Worm (Caenorhabditis elegans) whole organism, early embryonic: ENCODE results near the gene Y64G10A.1.

ENCODE experiments used
- B0310.2 ChIP-seq: sonication (generic microtip); optimal IDR thresholded peaks from 2 replicates; lab custom pipeline; 2016; ENCODE audit warnings: mild to moderate bottlenecking, missing genetic modification characterization, missing compliant biosample characterization
- F13C5.2 ChIP-seq: sonication (generic microtip); optimal IDR thresholded peaks from 2 replicates; lab custom pipeline; 2017; ENCODE audit warnings: mild to moderate bottlenecking, missing genetic modification characterization, inconsistent platforms, missing compliant biosample characterization
- aly-1 ChIP-seq: sonication (generic microtip); optimal IDR thresholded peaks from 2 replicates; lab custom pipeline; 2016; ENCODE audit warnings: missing genetic modification characterization, missing compliant biosample characterization
- ama-1 ChIP-seq: fragments of 150-350 bp; optimal IDR thresholded peaks from 2 replicates; lab custom pipeline; 2014
- ceh-13 ChIP-seq: fragments of 200-800 bp; sonication (Bioruptor generic); optimal IDR thresholded peaks from 2 replicates; lab custom pipeline; 2018; ENCODE audit warnings: mild to moderate bottlenecking, missing genetic modification characterization, missing compliant biosample characterization
- ceh-36 ChIP-seq: sonication (generic microtip); optimal IDR thresholded peaks from 2 replicates; lab custom pipeline; 2016; ENCODE audit warnings: missing genetic modification characterization, inconsistent platforms, missing compliant biosample characterization
- ets-7 ChIP-seq: sonication (generic microtip); optimal IDR thresholded peaks from 2 replicates; lab custom pipeline; 2016; ENCODE audit warnings: missing genotype, missing genetic modification characterization, missing compliant biosample characterization
- flt-1 ChIP-seq: fragments of 200-800 bp; sonication (Bioruptor generic); IDR thresholded peaks from 2 replicates; pipeline ENCODE4 v1.3.6; 2022; ENCODE audit warnings: missing genetic modification characterization, missing compliant biosample characterization
- hmbx-1 ChIP-seq: sonication (generic microtip); optimal IDR thresholded peaks from 2 replicates; lab custom pipeline; 2016; ENCODE audit warnings: mild to moderate bottlenecking, missing genetic modification characterization, missing compliant biosample characterization
- hmg-4 ChIP-seq: fragments of 200-800 bp; sonication (Bioruptor generic); optimal IDR thresholded peaks from 2 replicates; lab custom pipeline; 2018; ENCODE audit warnings: mild to moderate bottlenecking, missing genetic modification characterization, missing compliant biosample characterization
- hnd-1 ChIP-seq: sonication (generic microtip); optimal IDR thresholded peaks from 2 replicates; lab custom pipeline; 2016; ENCODE audit warnings: missing genetic modification characterization, missing compliant biosample characterization
- pes-1 ChIP-seq: fragments of 200-800 bp; sonication (Bioruptor generic); IDR thresholded peaks from 2 replicates; pipeline ENCODE4 v1.3.6; 2022; ENCODE audit warnings: missing genetic modification reagents, missing genetic modification characterization, missing compliant biosample characterization
- scrt-1 ChIP-seq: fragments of 200-800 bp; sonication (Bioruptor generic); IDR thresholded peaks from 2 replicates; pipeline ENCODE4 v1.3.6; 2022; ENCODE audit warnings: missing genetic modification characterization, missing compliant biosample characterization
- sea-1 ChIP-seq: fragments of 200-800 bp; sonication (Bioruptor generic); conservative IDR thresholded peaks from 2 replicates; pipeline ENCODE4 v1.3.6; 2022; ENCODE audit warnings: missing genetic modification characterization, missing compliant biosample characterization
- tbx-11 ChIP-seq: fragments of 200-800 bp; sonication (Bioruptor generic); IDR thresholded peaks from 2 replicates; pipeline ENCODE4 v1.3.6; 2022; ENCODE audit warnings: missing genetic modification characterization, missing compliant biosample characterization
- tbx-37 ChIP-seq: fragments of 200-800 bp; sonication (Bioruptor generic); conservative IDR thresholded peaks from 2 replicates; pipeline ENCODE4 v1.3.6; 2022; ENCODE audit warnings: missing genetic modification reagents, missing genetic modification characterization, missing compliant biosample characterization
- tra-4 ChIP-seq: sonication (generic microtip); optimal IDR thresholded peaks from 2 replicates; lab custom pipeline; 2017; ENCODE audit warnings: missing genetic modification characterization, missing compliant biosample characterization

Y64G10A.1 gene

ce11 chrIV:14203162-14203561, 35.7 kb downstream of the Y64G10A.1 start, which contains the start of gene F02H6.3:
Gene F02H6.3, plus strand, starts transcription at chrIV:14203427.
- no peak for TF ChIP-seq hmg-4 (GFP tag; lab: Kevin White, UChicago)
- no peak for TF ChIP-seq hmbx-1 (tag; lab: Kevin White, UChicago)
- no peak for TF ChIP-seq ama-1 (lab: Kevin White, UChicago)
- no peak for TF ChIP-seq sea-1 (GFP tag; lab: Robert Waterston, UW)
- TF ChIP-seq aly-1 (tag; lab: Kevin White, UChicago): no peak
- TF ChIP-seq hnd-1 (tag; lab: Kevin White, UChicago): no peak
- TF ChIP-seq ceh-36: no peak
- TF ChIP-seq scrt-1: no peak
- no peak for TF ChIP-seq pes-1
- TF ChIP-seq B0310.2 (tag; lab: Kevin White, UChicago): no peak

- no peak for TF ChIP-seq tbx-11 (GFP tag; lab: Robert Waterston, UW)
- TF ChIP-seq sea-1 (GFP tag; lab: Robert Waterston, UW): no peak
- TF ChIP-seq F13C5.2 (tag; lab: Kevin White, UChicago): no peak
- TF ChIP-seq hmbx-1 (tag; lab: Kevin White, UChicago): no peak
- TF ChIP-seq scrt-1: no peak
- no peak for TF ChIP-seq ceh-13
- TF ChIP-seq ets-7 (tag; lab: Kevin White, UChicago): no peak
- no peak for TF ChIP-seq ama-1 (lab: Kevin White, UChicago)
- TF ChIP-seq hmg-4 (GFP tag; lab: Kevin White, UChicago): no peak
- no peak for TF ChIP-seq tbx-37
- TF ChIP-seq pes-1: no peak
- no peak for TF ChIP-seq tra-4 (tag; lab: Kevin White, UChicago)
Measured at ce11 chrIV:14196176-14196575, 42.7 kb downstream of the Y64G10A.1 start, which contains the start of gene F02H6.2. Gene F02H6.2, plus strand, starts transcription at chrIV:14196476.

ce11 chrIV:14194317-14194716, 44.6 kb downstream of the Y64G10A.1 start:
- no peak for TF ChIP-seq flt-1 (GFP tag; lab: Robert Waterston, UW)
- no peak for TF ChIP-seq tbx-37
- TF ChIP-seq ceh-13: no peak
- no peak for TF ChIP-seq pes-1
- TF ChIP-seq tbx-11 (GFP tag; lab: Robert Waterston, UW): no peak

- no peak for TF ChIP-seq aly-1 (tag; lab: Kevin White, UChicago)
- TF ChIP-seq tra-4 (tag; lab: Kevin White, UChicago): no peak
- TF ChIP-seq tbx-37: no peak
- no peak for TF ChIP-seq pes-1
- no peak for TF ChIP-seq hmbx-1 (tag; lab: Kevin White, UChicago)
- TF ChIP-seq ets-7 (tag; lab: Kevin White, UChicago): no peak
- TF ChIP-seq F13C5.2 (tag; lab: Kevin White, UChicago): no peak
- no peak for TF ChIP-seq tbx-11 (GFP tag; lab: Robert Waterston, UW)
- TF ChIP-seq ceh-36: no peak
Measured at ce11 chrIV:14193196-14193595, 45.7 kb downstream of the Y64G10A.1 start, which contains the start of gene K01G12.3. Gene K01G12.3, plus strand, starts transcription at chrIV:14193496.

- TF ChIP-seq hnd-1 (tag; lab: Kevin White, UChicago): no peak
- no peak for TF ChIP-seq hmg-4 (GFP tag; lab: Kevin White, UChicago)
- TF ChIP-seq ceh-36: no peak
- no peak for TF ChIP-seq sea-1 (GFP tag; lab: Robert Waterston, UW)
- no peak for TF ChIP-seq hmbx-1 (tag; lab: Kevin White, UChicago)
- TF ChIP-seq F13C5.2 (tag; lab: Kevin White, UChicago): no peak
- TF ChIP-seq scrt-1: no peak
- TF ChIP-seq tbx-11 (GFP tag; lab: Robert Waterston, UW): no peak
- no peak for TF ChIP-seq flt-1 (GFP tag; lab: Robert Waterston, UW)
- no peak for TF ChIP-seq ceh-13
- no peak for TF ChIP-seq pes-1
- TF ChIP-seq ets-7 (tag; lab: Kevin White, UChicago): no peak
- TF ChIP-seq ama-1 (lab: Kevin White, UChicago): no peak
- no peak for TF ChIP-seq tbx-37
- TF ChIP-seq tra-4 (tag; lab: Kevin White, UChicago): no peak
- TF ChIP-seq B0310.2 (tag; lab: Kevin White, UChicago): no peak
- no peak for TF ChIP-seq aly-1 (tag; lab: Kevin White, UChicago)
Measured at ce11 chrIV:14191919-14192318, 47.0 kb downstream of the Y64G10A.1 start, which contains the start of gene K01G12.22. Gene K01G12.22, plus strand, starts transcription at chrIV:14192219.

ce11 chrIV:14186264-14186663, 52.6 kb downstream of the Y64G10A.1 start:
- TF ChIP-seq hnd-1 (tag; lab: Kevin White, UChicago) (no peak), ama-1 (lab: Kevin White, UChicago) (no peak), B0310.2 (tag; lab: Kevin White, UChicago) (no peak), sea-1 (GFP tag; lab: Robert Waterston, UW) (no peak), hmbx-1 (tag; lab: Kevin White, UChicago) (no peak), aly-1 (tag; lab: Kevin White, UChicago) (no peak), F13C5.2 (tag; lab: Kevin White, UChicago) (no peak), tbx-11 (GFP tag; lab: Robert Waterston, UW) (no peak), scrt-1 (no peak), hmg-4 (GFP tag; lab: Kevin White, UChicago) (no peak), flt-1 (GFP tag; lab: Robert Waterston, UW) (no peak), tra-4 (tag; lab: Kevin White, UChicago) (no peak), ceh-36 (no peak), pes-1 (no peak), tbx-37 (no peak)
